Fruit fly (Drosophila melanogaster): ENCODE data around the gene Atac2.

The Atac2 gene

DNA sequence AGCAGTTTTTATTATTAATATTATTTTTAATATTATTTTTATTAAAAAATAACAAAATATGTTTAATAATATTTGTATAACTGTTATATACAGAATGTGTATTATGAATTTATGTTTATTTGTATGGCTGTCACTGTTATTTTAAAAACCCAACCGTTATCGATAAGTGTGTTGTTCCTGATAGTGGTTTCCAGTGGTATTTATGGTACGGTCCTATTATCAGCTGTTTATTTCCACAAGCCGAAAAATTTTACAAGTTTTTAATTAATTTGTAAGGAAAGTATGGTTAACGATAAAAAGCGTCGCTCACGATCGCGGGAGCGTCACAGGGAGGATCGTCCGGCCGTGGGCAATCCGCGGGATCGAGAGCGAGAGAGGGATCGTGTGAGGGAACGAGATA lies 5.4 kb downstream of the Atac2 start, which contains the start of gene CG10333:
CG10333 (plus strand) TSS at position 191 of the 400 bp plus-strand sequence.
- TF ChIP-seq fru (GFP tag; optimal IDR thresholded peaks at IDR 0.05): no peak
- no peak for TF ChIP-seq Mio (GFP tag; optimal IDR thresholded peaks at IDR 0.05)
- no peak for TF ChIP-seq dsf (GFP tag; optimal IDR thresholded peaks at IDR 0.05; ENCODE audit: borderline replicate concordance)
- no peak for TF ChIP-seq Myc (optimal IDR thresholded peaks at IDR 0.05)
- TF ChIP-seq jim (GFP tag; optimal IDR thresholded peaks at IDR 0.05): no peak
- no peak for TF ChIP-seq h (GFP tag; optimal IDR thresholded peaks at IDR 0.05)
- no peak for TF ChIP-seq Jra (GFP tag; optimal IDR thresholded peaks at IDR 0.05)
- TF ChIP-seq brk (GFP tag; optimal IDR thresholded peaks at IDR 0.05): no peak
- TF ChIP-seq dmrt93B (GFP tag; optimal IDR thresholded peaks at IDR 0.05): no peak

DNA sequence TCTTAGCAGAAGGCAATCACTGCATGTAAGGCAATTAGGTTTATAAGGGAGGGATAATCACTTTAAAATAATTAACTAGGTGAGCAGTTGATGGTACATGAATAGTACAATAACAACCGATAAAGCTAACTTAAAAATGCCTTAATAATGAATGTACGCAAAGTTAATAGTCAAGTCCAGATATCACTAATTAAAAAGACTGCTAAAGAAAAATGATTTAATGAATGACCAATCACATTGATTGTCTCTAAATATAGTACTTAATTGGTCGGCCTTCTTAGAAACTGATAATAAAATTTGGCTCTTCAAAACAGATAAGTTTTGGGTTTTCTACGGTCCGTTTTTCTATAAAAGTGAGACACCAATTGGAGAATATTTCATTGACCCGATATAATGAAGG lies 6.5 kb downstream of the Atac2 start, which contains the start of gene CG31789:
CG31789 (plus strand) TSS at position 380 of the 400 bp plus-strand sequence.
- no peak for TF ChIP-seq Jra (GFP tag; optimal IDR thresholded peaks at IDR 0.05)
- TF ChIP-seq Myc (optimal IDR thresholded peaks at IDR 0.05): no peak
- no peak for TF ChIP-seq jim (GFP tag; optimal IDR thresholded peaks at IDR 0.05)
- no peak for TF ChIP-seq rgr (GFP tag; optimal IDR thresholded peaks at IDR 0.05)
- no peak for TF ChIP-seq usp (GFP tag; optimal IDR thresholded peaks at IDR 0.05)
- TF ChIP-seq sage (GFP tag; optimal IDR thresholded peaks at IDR 0.05): no peak
- no peak for TF ChIP-seq Abd-B (GFP tag; optimal IDR thresholded peaks at IDR 0.05)
- no peak for TF ChIP-seq HLH106 (tag; optimal IDR thresholded peaks at IDR 0.05)
- no peak for TF ChIP-seq tai (GFP tag; optimal IDR thresholded peaks at IDR 0.05)
- no peak for TF ChIP-seq CrebA (GFP tag; optimal IDR thresholded peaks at IDR 0.05; ENCODE audit: borderline replicate concordance)
- TF ChIP-seq GATAd (GFP tag; optimal IDR thresholded peaks at IDR 0.05): no peak
- TF ChIP-seq Hr78 (GFP tag; optimal IDR thresholded peaks at IDR 0.05): no peak
- TF ChIP-seq CG9705 (GFP tag; optimal IDR thresholded peaks at IDR 0.05): no peak
- TF ChIP-seq Dif (GFP tag; optimal IDR thresholded peaks at IDR 0.05; ENCODE audit: partially characterized antibody): no peak

DNA sequence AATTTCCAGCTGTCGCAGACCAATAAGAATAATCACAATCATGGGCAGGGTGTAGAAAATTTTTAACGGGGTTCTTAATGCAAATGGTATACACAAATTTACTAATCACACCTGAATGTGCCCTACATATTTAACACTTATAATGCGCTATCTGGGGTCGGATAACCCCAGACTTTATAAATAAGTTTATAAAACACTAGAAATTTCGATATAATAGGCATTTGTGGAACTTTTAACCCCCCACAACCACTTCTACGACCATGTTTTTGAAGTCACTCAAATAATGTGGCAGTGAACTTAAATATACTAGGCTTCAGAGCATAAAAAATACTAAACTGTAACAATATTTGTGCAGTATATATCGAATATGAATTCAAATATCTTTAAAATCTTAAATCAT lies 7.1 kb downstream of the Atac2 start, which contains the start of gene CG10413:
CG10413 (minus strand) TSS at position 264 of the 400 bp plus-strand sequence.
- TF ChIP-seq CG9705 (GFP tag; optimal IDR thresholded peaks at IDR 0.05) (peak; percentile 98), Hnf4 (GFP tag; optimal IDR thresholded peaks at IDR 0.05) (peak; percentile 98), HLH106 (tag; optimal IDR thresholded peaks at IDR 0.05) (peak; percentile 99), sv (GFP tag; optimal IDR thresholded peaks at IDR 0.05) (peak; percentile 97), Sp1 (GFP tag; optimal IDR thresholded peaks at IDR 0.05) (peak; percentile 98), Rel (GFP tag; optimal IDR thresholded peaks at IDR 0.05) (no peak), Rel (tag; optimal IDR thresholded peaks at IDR 0.05) (peak; percentile 91), dl (GFP tag; optimal IDR thresholded peaks at IDR 0.05; ENCODE audit: insufficient read depth in 1 of 2, partially characterized antibody in 2 of 2) (no peak), jim (GFP tag; optimal IDR thresholded peaks at IDR 0.05) (peak; percentile 29), dsf (GFP tag; optimal IDR thresholded peaks at IDR 0.05; ENCODE audit: borderline replicate concordance) (peak; percentile 90), Mio (GFP tag; optimal IDR thresholded peaks at IDR 0.05) (peak; percentile 89), usp (GFP tag; optimal IDR thresholded peaks at IDR 0.05) (no peak), foxo (GFP tag; optimal IDR thresholded peaks at IDR 0.05) (peak; percentile 93 to 99), h (GFP tag; optimal IDR thresholded peaks at IDR 0.05) (peak; percentile 99), br (GFP tag; optimal IDR thresholded peaks at IDR 0.05) (peak; percentile 99), CG32264 (GFP tag; optimal IDR thresholded peaks at IDR 0.05) (peak; percentile 95), pan (optimal IDR thresholded peaks at IDR 0.05) (no peak), fru (GFP tag; optimal IDR thresholded peaks at IDR 0.05) (peak; percentile 98), dmrt93B (GFP tag; optimal IDR thresholded peaks at IDR 0.05) (peak; percentile 97), Abd-B (GFP tag; optimal IDR thresholded peaks at IDR 0.05) (no peak), Jra (GFP tag; optimal IDR thresholded peaks at IDR 0.05) (peak; percentile 96), GATAd (GFP tag; optimal IDR thresholded peaks at IDR 0.05) (peak; percentile 93), N (GFP tag; optimal IDR thresholded peaks at IDR 0.05) (no peak), Myc (optimal IDR thresholded peaks at IDR 0.05) (no peak), psq (GFP tag; optimal IDR thresholded peaks at IDR 0.05) (peak; percentile 96), lola (GFP tag; optimal IDR thresholded peaks at IDR 0.05) (no peak), brk (GFP tag; optimal IDR thresholded peaks at IDR 0.05) (peak; percentile 96), sage (GFP tag; optimal IDR thresholded peaks at IDR 0.05) (peak; percentile 96), rgr (GFP tag; optimal IDR thresholded peaks at IDR 0.05) (peak; percentile 99), woc (GFP tag; optimal IDR thresholded peaks at IDR 0.05) (peak; percentile 94), ey (GFP tag; optimal IDR thresholded peaks at IDR 0.05) (peak; percentile 99), OdsH (GFP tag; optimal IDR thresholded peaks at IDR 0.05) (peak; percentile 98), Hr83 (GFP tag; optimal IDR thresholded peaks at IDR 0.05; ENCODE audit: poor library complexity, severe bottlenecking) (peak; percentile 88)

All from whole organism, wandering third instar larva.